Fruit fly (Drosophila melanogaster) S2 (cell line): ENCODE results near the gene hiro.

Experiments
- CG8478 ChIP-seq: fragments of >200 bp; optimal IDR thresholded peaks from 2 replicates; lab custom pipeline; 2018
- CTCF ChIP-seq, 2 experiments: fragments of >200 bp; optimal IDR thresholded peaks; 2 replicates each; lab custom pipeline; 2018

- TF ChIP-seq CTCF (optimal IDR thresholded peaks at IDR 0.05; lab: Kevin White, UChicago): no peak
- TF ChIP-seq CG8478: no peak
These were observed 44.7 kb downstream of the hiro start for dm6 chr3L:642865-643738.
